Fruit fly (Drosophila melanogaster) whole organism, embryonic: Measurements from ENCODE around the gene Ptp10D.

Experiments used
- CG10147 ChIP-seq: fragments of 200-800 bp; sonication (Bioruptor generic); optimal IDR thresholded peaks from 2 replicates; lab custom pipeline; 2019; ENCODE audit warnings: missing biosample characterization, mild to moderate bottlenecking, missing genetic modification characterization, moderate library complexity
- CG10543 ChIP-seq: fragments of 200-800 bp; sonication (Bioruptor generic); optimal IDR thresholded peaks from 3 replicates; lab custom pipeline; 2017; ENCODE audit warnings: missing biosample characterization, mild to moderate bottlenecking, missing genetic modification characterization, moderate library complexity
- CG11504 ChIP-seq: fragments of 200-800 bp; sonication (Bioruptor generic); optimal IDR thresholded peaks from 3 replicates; lab custom pipeline; 2019; ENCODE audit warnings: missing biosample characterization, mild to moderate bottlenecking, missing genetic modification characterization, moderate library complexity
- CG11560 ChIP-seq: fragments of 200-800 bp; sonication (Bioruptor generic); IDR thresholded peaks from 3 replicates; pipeline ENCODE4 v1.3.6; 2022; ENCODE audit warnings: missing biosample characterization, missing genetic modification characterization
- CG15269 ChIP-seq: fragments of 200-800 bp; sonication (Bioruptor generic); optimal IDR thresholded peaks from 2 replicates; lab custom pipeline; 2018; ENCODE audit warnings: missing biosample characterization, mild to moderate bottlenecking, missing genetic modification characterization, moderate library complexity
- CG15601 ChIP-seq: fragments of 200-800 bp; sonication (Bioruptor generic); optimal IDR thresholded peaks from 3 replicates; lab custom pipeline; 2019; ENCODE audit warnings: missing biosample characterization, mild to moderate bottlenecking, missing genetic modification characterization, moderate library complexity
- CG17802 ChIP-seq: fragments of 200-800 bp; sonication (Bioruptor generic); optimal IDR thresholded peaks from 2 replicates; lab custom pipeline; 2018; ENCODE audit warnings: missing biosample characterization, mild to moderate bottlenecking, missing genetic modification characterization, moderate library complexity
- CG30431 ChIP-seq: fragments of 200-800 bp; sonication (Bioruptor generic); optimal IDR thresholded peaks from 2 replicates; lab custom pipeline; 2017; ENCODE audit warnings: missing biosample characterization, missing genetic modification characterization
- CG31441 ChIP-seq: fragments of 200-800 bp; sonication (Bioruptor generic); IDR thresholded peaks from 2 replicates; pipeline ENCODE4 v1.3.6; 2022; ENCODE audit warnings: missing biosample characterization, missing genetic modification characterization
- CG34376 ChIP-seq: fragments of 200-800 bp; sonication (Bioruptor generic); optimal IDR thresholded peaks from 2 replicates; lab custom pipeline; 2018; ENCODE audit warnings: missing biosample characterization, mild to moderate bottlenecking, missing genetic modification characterization
- CG8281 ChIP-seq: fragments of 200-800 bp; sonication (Bioruptor generic); optimal IDR thresholded peaks from 2 replicates; lab custom pipeline; 2018; ENCODE audit warnings: missing biosample characterization, mild to moderate bottlenecking, missing genetic modification characterization, moderate library complexity
- Chrac-16 ChIP-seq: fragments of 200-800 bp; sonication (Bioruptor generic); optimal IDR thresholded peaks from 3 replicates; lab custom pipeline; 2016; ENCODE audit warnings: missing biosample characterization, missing genetic modification characterization
- CoRest ChIP-seq: fragments of 200-800 bp; sonication (Bioruptor generic); optimal IDR thresholded peaks from 3 replicates; lab custom pipeline; 2018; ENCODE audit warnings: missing biosample characterization, mild to moderate bottlenecking, missing genetic modification characterization, moderate library complexity
- CrebB ChIP-seq: fragments of 200-800 bp; sonication (Bioruptor generic); optimal IDR thresholded peaks from 3 replicates; lab custom pipeline; 2018; ENCODE audit warnings: missing biosample characterization, mild to moderate bottlenecking, missing genetic modification characterization
- Doc2 ChIP-seq: fragments of 200-800 bp; sonication (Bioruptor generic); IDR thresholded peaks from 2 replicates; pipeline ENCODE4 v1.3.6; 2022; ENCODE audit warnings: missing biosample characterization, missing genetic modification characterization
- E2f1 ChIP-seq: fragments of 200-800 bp; sonication (Bioruptor generic); IDR thresholded peaks from 2 replicates; pipeline ENCODE4 v1.3.6; 2022; ENCODE audit warnings: missing biosample characterization, missing genetic modification characterization
- ERR ChIP-seq: fragments of 200-800 bp; sonication (Bioruptor generic); optimal IDR thresholded peaks from 2 replicates; lab custom pipeline; 2016; ENCODE audit warnings: missing biosample characterization, missing genetic modification characterization
- Fer2 ChIP-seq: fragments of 200-800 bp; sonication (Bioruptor generic); optimal IDR thresholded peaks from 2 replicates; lab custom pipeline; 2018; ENCODE audit warnings: missing biosample characterization, mild to moderate bottlenecking, missing genetic modification characterization, moderate library complexity
- HmgZ ChIP-seq: fragments of 200-800 bp; sonication (Bioruptor generic); optimal IDR thresholded peaks from 2 replicates; lab custom pipeline; 2018; ENCODE audit warnings: missing biosample characterization, mild to moderate bottlenecking, missing genetic modification characterization
- Hmx ChIP-seq: fragments of 200-800 bp; sonication (Bioruptor generic); optimal IDR thresholded peaks from 2 replicates; lab custom pipeline; 2016; ENCODE audit warnings: missing biosample characterization, missing genetic modification characterization
- MTF-1 ChIP-seq: fragments of 200-800 bp; sonication (Bioruptor generic); optimal IDR thresholded peaks from 2 replicates; lab custom pipeline; 2018; ENCODE audit warnings: missing biosample characterization, mild to moderate bottlenecking, missing genetic modification characterization, borderline replicate concordance
- Mad ChIP-seq: fragments of 200-800 bp; sonication (Bioruptor generic); optimal IDR thresholded peaks from 2 replicates; lab custom pipeline; 2016; ENCODE audit warnings: missing biosample characterization, missing genetic modification characterization
- Meics ChIP-seq: fragments of 200-800 bp; sonication (Bioruptor generic); optimal IDR thresholded peaks from 2 replicates; lab custom pipeline; 2017; ENCODE audit warnings: missing biosample characterization, mild to moderate bottlenecking, missing genetic modification characterization
- NC2α ChIP-seq: fragments of 200-800 bp; sonication (Bioruptor generic); optimal IDR thresholded peaks from 2 replicates; lab custom pipeline; 2016; ENCODE audit warnings: missing biosample characterization, missing genetic modification characterization
- Ptx1 ChIP-seq: fragments of 200-800 bp; sonication (Bioruptor generic); IDR thresholded peaks from 2 replicates; pipeline ENCODE4 v1.3.6; 2022; ENCODE audit warnings: missing biosample characterization, missing genetic modification characterization
- Ravus ChIP-seq: fragments of 200-800 bp; sonication (Bioruptor generic); IDR thresholded peaks from 2 replicates; pipeline ENCODE4 v1.3.6; 2022; ENCODE audit warnings: missing biosample characterization, missing genetic modification characterization
- Sox100B ChIP-seq: fragments of 200-800 bp; sonication (Bioruptor generic); optimal IDR thresholded peaks from 3 replicates; lab custom pipeline; 2018; ENCODE audit warnings: missing biosample characterization, mild to moderate bottlenecking, missing genetic modification characterization
- TFAM ChIP-seq: fragments of 200-800 bp; sonication (Bioruptor generic); optimal IDR thresholded peaks from 2 replicates; lab custom pipeline; 2017; ENCODE audit warnings: missing biosample characterization, missing genetic modification characterization, inconsistent platforms
- Xrp1 ChIP-seq: fragments of 200-800 bp; sonication (Bioruptor generic); IDR thresholded peaks from 2 replicates; pipeline ENCODE4 v1.3.6; 2022; ENCODE audit warnings: missing biosample characterization, missing genetic modification characterization
- YL-1 ChIP-seq: fragments of 200-800 bp; sonication (Bioruptor generic); optimal IDR thresholded peaks from 3 replicates; lab custom pipeline; 2017; ENCODE audit warnings: missing biosample characterization, mild to moderate bottlenecking, missing genetic modification characterization
- btn ChIP-seq: fragments of 200-800 bp; sonication (Bioruptor generic); optimal IDR thresholded peaks from 2 replicates; lab custom pipeline; 2016; ENCODE audit warnings: missing biosample characterization, missing genetic modification characterization
- chif ChIP-seq, 2 experiments: fragments of 200-800 bp; sonication (Bioruptor generic); optimal IDR thresholded peaks; 3 replicates each; lab custom pipeline; 2016; ENCODE audit warnings: missing biosample characterization in 2 of 2, missing genetic modification characterization in 2 of 2
- chinmo ChIP-seq: fragments of 200-800 bp; sonication (Bioruptor generic); IDR thresholded peaks from 4 replicates; pipeline ENCODE4 v1.3.6; 2022; ENCODE audit warnings: missing biosample characterization, missing genetic modification characterization; ENCODE audit not compliant: partially characterized antibody
- dati ChIP-seq: fragments of 200-800 bp; sonication (Bioruptor generic); IDR thresholded peaks from 2 replicates; pipeline ENCODE4 v1.3.6; 2022; ENCODE audit warnings: missing biosample characterization, missing genetic modification characterization
- dpn ChIP-seq, 2 experiments: fragments of 200-800 bp; sonication (Bioruptor generic); optimal IDR thresholded peaks; 3 replicates each; lab custom pipeline; 2016; ENCODE audit warnings: missing biosample characterization in 2 of 2, missing genetic modification characterization in 2 of 2
- fd102C ChIP-seq: fragments of 200-800 bp; sonication (Bioruptor generic); optimal IDR thresholded peaks from 2 replicates; lab custom pipeline; 2018; ENCODE audit warnings: missing biosample characterization, mild to moderate bottlenecking, missing genetic modification characterization, moderate library complexity
- ind ChIP-seq: fragments of 200-800 bp; sonication (Bioruptor generic); optimal IDR thresholded peaks from 3 replicates; lab custom pipeline; 2016; ENCODE audit warnings: missing biosample characterization, missing genetic modification characterization
- knrl ChIP-seq: fragments of 200-800 bp; sonication (Bioruptor generic); IDR thresholded peaks from 3 replicates; pipeline ENCODE4 v1.3.6; 2022; ENCODE audit warnings: missing biosample characterization, missing genetic modification characterization; ENCODE audit not compliant: partially characterized antibody
- peb ChIP-seq: fragments of 200-800 bp; sonication (Bioruptor generic); IDR thresholded peaks from 2 replicates; pipeline ENCODE4 v1.3.6; 2022; ENCODE audit warnings: missing biosample characterization, missing genetic modification characterization
- pnt ChIP-seq: fragments of 200-800 bp; sonication (Bioruptor generic); optimal IDR thresholded peaks from 3 replicates; lab custom pipeline; 2016; ENCODE audit warnings: missing biosample characterization, missing genetic modification characterization
- pum ChIP-seq: fragments of 200-800 bp; sonication (Bioruptor generic); optimal IDR thresholded peaks from 2 replicates; lab custom pipeline; 2016; ENCODE audit warnings: missing biosample characterization, missing genetic modification characterization
- sisA ChIP-seq: fragments of 200-800 bp; sonication (Bioruptor generic); IDR thresholded peaks from 2 replicates; pipeline ENCODE4 v1.3.6; 2022; ENCODE audit warnings: missing biosample characterization, missing genetic modification characterization
- tll ChIP-seq, 2 experiments: fragments of 200-800 bp in 1 of 2; fragments of >200 bp in 1 of 2; sonication (Bioruptor generic) in 1 of 2; optimal IDR thresholded peaks; 2 replicates each; lab custom pipeline; 2017 to 2019; ENCODE audit warnings: missing biosample characterization in 2 of 2, missing genetic modification characterization in 2 of 2, mild to moderate bottlenecking in 1 of 2, moderate library complexity in 1 of 2
- toy ChIP-seq: fragments of 200-800 bp; sonication (Bioruptor generic); IDR thresholded peaks from 2 replicates; pipeline ENCODE4 v1.3.6; 2022; ENCODE audit warnings: missing biosample characterization, missing genetic modification characterization
- unc-4 ChIP-seq: fragments of 200-800 bp; sonication (Bioruptor generic); IDR thresholded peaks from 2 replicates; pipeline ENCODE4 v1.3.6; 2022; ENCODE audit warnings: missing biosample characterization, missing genetic modification characterization; ENCODE audit not compliant: partially characterized antibody
- unpg ChIP-seq: fragments of 200-800 bp; sonication (Bioruptor generic); optimal IDR thresholded peaks from 3 replicates; lab custom pipeline; 2018; ENCODE audit warnings: missing biosample characterization, mild to moderate bottlenecking, missing genetic modification characterization, moderate library complexity
- vnd ChIP-seq: fragments of 200-800 bp; sonication (Bioruptor generic); IDR thresholded peaks from 3 replicates; pipeline ENCODE4 v1.3.6; 2022; ENCODE audit warnings: missing biosample characterization, missing genetic modification characterization; ENCODE audit not compliant: partially characterized antibody
- zfh1 ChIP-seq: fragments of 200-800 bp; sonication (Bioruptor generic); IDR thresholded peaks from 3 replicates; pipeline ENCODE4 v1.3.6; 2022; ENCODE audit warnings: missing biosample characterization, missing genetic modification characterization

Gene Ptp10D

dm6 chrX:11694959-11695882 lies 73.4 kb downstream of the Ptp10D start, which contains the start of gene PhKgamma (continued):
- peak; percentile 16 for TF ChIP-seq CrebB (tag; lab: Kevin White, UChicago)
- no peak for TF ChIP-seq TFAM (GFP tag; lab: Kevin White, UChicago)
- TF ChIP-seq E2f1 (GFP tag; lab: Robert Waterston, UW) = no peak
- no peak for TF ChIP-seq Sox100B
- TF ChIP-seq pum (GFP tag; lab: Kevin White, UChicago) = no peak
- TF ChIP-seq dpn (GFP tag; optimal IDR thresholded peaks at IDR 0.05; lab: Kevin White, UChicago) = peak in 1 of 2 experiments; percentile 44
- TF ChIP-seq sisA (GFP tag; lab: Robert Waterston, UW) = no peak
- peak; percentile 99 for TF ChIP-seq ERR (GFP tag; lab: Kevin White, UChicago)
- peak; percentile 62 for TF ChIP-seq YL-1 (GFP tag; lab: Kevin White, UChicago)
- TF ChIP-seq chif (GFP tag; optimal IDR thresholded peaks at IDR 0.05; lab: Kevin White, UChicago) = no peak
- no peak for TF ChIP-seq tll (GFP tag; optimal IDR thresholded peaks at IDR 0.05; lab: Kevin White, UChicago)
- no peak for TF ChIP-seq Meics (GFP tag; lab: Kevin White, UChicago)
- no peak for TF ChIP-seq Xrp1 (GFP tag; lab: Robert Waterston, UW)
- peak; percentile 63 for TF ChIP-seq CG15601 (tag; lab: Kevin White, UChicago)
- peak; percentile 94 for TF ChIP-seq chinmo (GFP tag; lab: Robert Waterston, UW)
- TF ChIP-seq Doc2 (GFP tag; lab: Robert Waterston, UW) = no peak
- TF ChIP-seq fd102C (GFP tag; lab: Kevin White, UChicago) = no peak
- no peak for TF ChIP-seq Hmx
- TF ChIP-seq CG11560 (tag; lab: Robert Waterston, UW) = peak; percentile 74; the same call in 2 of the 3 replicates
- TF ChIP-seq CG10147 (GFP tag; lab: Kevin White, UChicago) = peak; percentile 8
- no peak for TF ChIP-seq MTF-1 (GFP tag; lab: Kevin White, UChicago)
- no peak for TF ChIP-seq ind
- TF ChIP-seq CG31441 = no peak; the same call in 1 of the 2 replicates
- peak; percentile 89 for TF ChIP-seq knrl (GFP tag; lab: Robert Waterston, UW)
- no peak for TF ChIP-seq NC2α
- TF ChIP-seq CG8281 (tag; lab: Kevin White, UChicago) = no peak
- TF ChIP-seq CG30431 (GFP tag; lab: Kevin White, UChicago) = no peak
- TF ChIP-seq pnt (GFP tag; lab: Kevin White, UChicago) = no peak
- peak; percentile 78 for TF ChIP-seq HmgZ (tag; lab: Kevin White, UChicago)
- TF ChIP-seq Mad (GFP tag; lab: Kevin White, UChicago) = peak; percentile 19
- no peak for TF ChIP-seq unpg (GFP tag; lab: Kevin White, UChicago)
- no peak for TF ChIP-seq Ptx1 (GFP tag; lab: Robert Waterston, UW)
- TF ChIP-seq CG15269 = no peak
- TF ChIP-seq Ravus (GFP tag; lab: Robert Waterston, UW) = no peak
- TF ChIP-seq CG11504 = no peak
- no peak for TF ChIP-seq CG17802 (tag; lab: Kevin White, UChicago)
- peak; percentile 29 for TF ChIP-seq CoRest (tag; lab: Kevin White, UChicago)
- TF ChIP-seq toy (GFP tag; lab: Robert Waterston, UW) = no peak
- 0 out of 3 replicates have a peak, but pooled peaks have one; percentile 15 for TF ChIP-seq zfh1 (GFP tag; lab: Robert Waterston, UW)
- TF ChIP-seq unc-4 (GFP tag; lab: Robert Waterston, UW) = peak; percentile 92
- no peak for TF ChIP-seq Fer2 (tag; lab: Kevin White, UChicago)
- peak; percentile 78 for TF ChIP-seq vnd (GFP tag; lab: Robert Waterston, UW)
- peak; percentile 36 for TF ChIP-seq CG10543 (GFP tag; lab: Kevin White, UChicago)
- peak; percentile 60 for TF ChIP-seq CG34376
- no peak for TF ChIP-seq Chrac-16 (GFP tag; lab: Kevin White, UChicago)
- TF ChIP-seq btn (GFP tag; lab: Kevin White, UChicago) = no peak
- TF ChIP-seq peb (GFP tag; lab: Robert Waterston, UW) = no peak
- no peak for TF ChIP-seq dati (GFP tag; lab: Robert Waterston, UW)
